Worm (Caenorhabditis elegans): ENCODE data around the gene clec-70.
A peak's percentile ranks its signal among the peaks of the same experiment; 100 is the strongest.
"Not testable (repeated sequence)": the region's sequence is repeated elsewhere in the genome, so short reads cannot be mapped to it uniquely, and the experiment has no call there.

clec-70 gene

ce11 chrIV:3932408-3932807 is at the start of gene clec-70:
TSS of gene clec-70 (plus strand) at chrIV:3932708.
- not testable (repeated sequence) for TF ChIP-seq F37D6.2 (tag; optimal IDR thresholded peaks at IDR 0.05); zip-11 (GFP tag; IDR thresholded peaks at IDR 0.05); R02D3.7 (tag; optimal IDR thresholded peaks at IDR 0.05)

- TF ChIP-seq unc-62 (GFP tag; optimal IDR thresholded peaks at IDR 0.05 in 1 of 2): no peak
- TF ChIP-seq unc-62 (tag; optimal IDR thresholded peaks at IDR 0.05): no peak
Observed at ce11 chrIV:3885369-3885768, 47.1 kb upstream of the clec-70 start, which contains the start of gene oac-22. TSS of gene oac-22 (plus strand) at chrIV:3885669.

- TF ChIP-seq lim-7 (GFP tag; IDR thresholded peaks at IDR 0.05) (no peak), F26F4.8 (GFP tag; conservative IDR thresholded peaks at IDR 0.05) (no peak), dmd-9 (GFP tag; IDR thresholded peaks at IDR 0.05) (no peak), D1046.2 (GFP tag; IDR thresholded peaks at IDR 0.05) (no peak), lin-29 (GFP tag; IDR thresholded peaks at IDR 0.05) (no peak)
Observed at ce11 chrIV:3888963-3889362, 43.5 kb upstream of the clec-70 start, which contains the start of gene oac-21. TSS of gene oac-21 (plus strand) at chrIV:3889263.

ce11 chrIV:3892027-3892426 is 40.5 kb upstream of the clec-70 start, which contains the start of gene F56D6.9:
TSS of gene F56D6.9 (plus strand) at chrIV:3892327.
- no peak for TF ChIP-seq unc-39 (tag; optimal IDR thresholded peaks at IDR 0.05)
- no peak for TF ChIP-seq nhr-77 (tag; optimal IDR thresholded peaks at IDR 0.05)
- TF ChIP-seq sdz-12 (GFP tag; optimal IDR thresholded peaks at IDR 0.05): no peak
- TF ChIP-seq lin-13 (GFP tag; optimal IDR thresholded peaks at IDR 0.05): no peak
- TF ChIP-seq mxl-2 (GFP tag; conservative IDR thresholded peaks at IDR 0.05): no peak
- TF ChIP-seq T26A8.4 (GFP tag; IDR thresholded peaks at IDR 0.05): no peak
- TF ChIP-seq daf-12 (tag; optimal IDR thresholded peaks at IDR 0.05): no peak

- no peak for TF ChIP-seq egl-43 (GFP tag; IDR thresholded peaks at IDR 0.05)
- TF ChIP-seq hlh-30 (tag; optimal IDR thresholded peaks at IDR 0.05; ENCODE audit: insufficient read depth): no peak
- no peak for TF ChIP-seq F10B5.3 (tag; optimal IDR thresholded peaks at IDR 0.05)
- peak in 1 of 2 experiments; percentile 74 for TF ChIP-seq unc-62 (GFP tag; optimal IDR thresholded peaks at IDR 0.05 in 1 of 2)
- TF ChIP-seq unc-62 (tag; optimal IDR thresholded peaks at IDR 0.05): no peak
- no peak for TF ChIP-seq Y5F2A.4 (GFP tag; optimal IDR thresholded peaks at IDR 0.05)
Observed at ce11 chrIV:3894004-3894480, 38.5 kb upstream of the clec-70 start, which contains the start of gene F56D6.8. TSS of gene F56D6.8 (minus strand) at chrIV:3894430.

ce11 chrIV:3894770-3895169 is 37.7 kb upstream of the clec-70 start, which contains the start of gene dct-8:
TSS of gene dct-8 (plus strand) at chrIV:3895070.
- no peak for TF ChIP-seq vab-7 (GFP tag; IDR thresholded peaks at IDR 0.05)
- TF ChIP-seq hif-1 (tag; optimal IDR thresholded peaks at IDR 0.05): no peak
- no peak for TF ChIP-seq aly-2 (tag; optimal IDR thresholded peaks at IDR 0.05)
- no peak for TF ChIP-seq F26F4.8 (GFP tag; conservative IDR thresholded peaks at IDR 0.05)
- no peak for TF ChIP-seq ztf-11 (tag; optimal IDR thresholded peaks at IDR 0.05)
- no peak for TF ChIP-seq nhr-11 (tag; optimal IDR thresholded peaks at IDR 0.05)
- no peak for TF ChIP-seq unc-130 (GFP tag; optimal IDR thresholded peaks at IDR 0.05)
- no peak for TF ChIP-seq nhr-6 (tag; optimal IDR thresholded peaks at IDR 0.05)
- no peak for TF ChIP-seq ztf-7 (tag; optimal IDR thresholded peaks at IDR 0.05)
- no peak for TF ChIP-seq nhr-102 (tag; optimal IDR thresholded peaks at IDR 0.05)
- no peak for TF ChIP-seq lsy-2 (tag; optimal IDR thresholded peaks at IDR 0.05)
- no peak for TF ChIP-seq ceh-20 (GFP tag; IDR thresholded peaks at IDR 0.05)
- TF ChIP-seq gei-8 (GFP tag; optimal IDR thresholded peaks at IDR 0.05): no peak
- TF ChIP-seq cey-2 (tag; optimal IDR thresholded peaks at IDR 0.05; ENCODE audit: borderline replicate concordance, insufficient read depth): no peak
- TF ChIP-seq mdt-29 (GFP tag; IDR thresholded peaks at IDR 0.05): no peak
- no peak for TF ChIP-seq aha-1 (tag)
- TF ChIP-seq mxl-3 (GFP tag; optimal IDR thresholded peaks at IDR 0.05): no peak
